Worm (Caenorhabditis elegans) whole organism, late embryonic: ENCODE measurements around the gene Y57G11C.1144.

Source experiments
- C38D4.7 ChIP-seq: fragments of 200-800 bp; sonication (Bioruptor generic); optimal IDR thresholded peaks from 2 replicates; lab custom pipeline; 2018; ENCODE audit warnings: mild to moderate bottlenecking, missing genetic modification characterization, moderate library complexity, missing compliant biosample characterization
- F13H6.1 ChIP-seq: sonication (generic microtip); optimal IDR thresholded peaks from 2 replicates; lab custom pipeline; 2016; ENCODE audit warnings: missing genetic modification characterization, missing compliant biosample characterization
- K02D7.2 ChIP-seq: sonication (generic microtip); optimal IDR thresholded peaks from 2 replicates; lab custom pipeline; 2017; ENCODE audit warnings: mild to moderate bottlenecking, missing genetic modification characterization, missing compliant biosample characterization
- K09A11.1 ChIP-seq: sonication (generic microtip); optimal IDR thresholded peaks from 2 replicates; lab custom pipeline; 2017; ENCODE audit warnings: antibody characterized with exemption, mild to moderate bottlenecking, missing genetic modification characterization, missing compliant biosample characterization; ENCODE audit not compliant: insufficient read depth
- T23F11.4 ChIP-seq: fragments of 200-800 bp; sonication (Bioruptor generic); optimal IDR thresholded peaks from 2 replicates; lab custom pipeline; 2018; ENCODE audit warnings: mild to moderate bottlenecking, missing genetic modification characterization, missing compliant biosample characterization
- Y22D7AL.16 ChIP-seq: sonication (generic microtip); optimal IDR thresholded peaks from 2 replicates; lab custom pipeline; 2016; ENCODE audit warnings: missing genetic modification characterization, missing compliant biosample characterization
- ahr-1 ChIP-seq: sonication (generic microtip); optimal IDR thresholded peaks from 2 replicates; lab custom pipeline; 2016; ENCODE audit warnings: missing genetic modification characterization, missing compliant biosample characterization
- ama-1 ChIP-seq: fragments of 150-350 bp; optimal IDR thresholded peaks from 2 replicates; lab custom pipeline; 2014
- ceh-14 ChIP-seq: sonication (generic microtip); optimal IDR thresholded peaks from 2 replicates; lab custom pipeline; 2016; ENCODE audit warnings: missing genotype, missing genetic modification characterization, missing compliant biosample characterization
- ceh-18 ChIP-seq: sonication (generic microtip); optimal IDR thresholded peaks from 2 replicates; lab custom pipeline; 2016; ENCODE audit warnings: missing genetic modification characterization, missing compliant biosample characterization
- ceh-19 ChIP-seq: fragments of 200-800 bp; sonication (Bioruptor generic); optimal IDR thresholded peaks from 2 replicates; lab custom pipeline; 2018; ENCODE audit warnings: mild to moderate bottlenecking, missing genetic modification characterization, missing compliant biosample characterization
- ceh-24 ChIP-seq: sonication (generic microtip); optimal IDR thresholded peaks from 2 replicates; lab custom pipeline; 2016; ENCODE audit warnings: mild to moderate bottlenecking, missing genetic modification characterization, missing compliant biosample characterization
- ceh-30 ChIP-seq: fragments of 150-350 bp; optimal IDR thresholded peaks from 2 replicates; lab custom pipeline; 2014; ENCODE audit warnings: missing biosample characterization, missing genetic modification characterization
- ceh-31 ChIP-seq: sonication (generic microtip); optimal IDR thresholded peaks from 2 replicates; lab custom pipeline; 2016; ENCODE audit warnings: missing genetic modification characterization, missing compliant biosample characterization
- ceh-45 ChIP-seq: fragments of 200-800 bp; sonication (Bioruptor generic); IDR thresholded peaks from 2 replicates; pipeline ENCODE4 v1.3.6; 2022; ENCODE audit warnings: missing genetic modification reagents, missing genetic modification characterization, missing compliant biosample characterization
- ceh-9 ChIP-seq: sonication (generic microtip); optimal IDR thresholded peaks from 2 replicates; lab custom pipeline; 2016; ENCODE audit warnings: mild to moderate bottlenecking, missing genetic modification characterization, inconsistent platforms, missing compliant biosample characterization
- che-1 ChIP-seq: sonication (generic microtip); optimal IDR thresholded peaks from 2 replicates; lab custom pipeline; 2016; ENCODE audit warnings: mild to moderate bottlenecking, missing genetic modification characterization, missing compliant biosample characterization
- elt-2 ChIP-seq: sonication (generic microtip); optimal IDR thresholded peaks from 2 replicates; lab custom pipeline; 2016; ENCODE audit warnings: missing genetic modification reagents, missing genetic modification characterization, missing compliant biosample characterization
- ets-4 ChIP-seq: sonication (generic microtip); optimal IDR thresholded peaks from 2 replicates; lab custom pipeline; 2016; ENCODE audit warnings: missing genetic modification characterization, missing compliant biosample characterization
- eyg-1 ChIP-seq: sonication (generic microtip); optimal IDR thresholded peaks from 2 replicates; lab custom pipeline; 2016; ENCODE audit warnings: missing genotype, missing genetic modification characterization, missing compliant biosample characterization
- fkh-10 ChIP-seq: fragments of 150-350 bp; optimal IDR thresholded peaks from 2 replicates; lab custom pipeline; 2014; ENCODE audit warnings: missing biosample characterization, missing genetic modification reagents, missing genetic modification characterization
- gmeb-2 ChIP-seq: sonication (generic microtip); optimal IDR thresholded peaks from 2 replicates; lab custom pipeline; 2016; ENCODE audit warnings: missing genetic modification characterization, inconsistent platforms, missing compliant biosample characterization
- hlh-15 ChIP-seq: sonication (generic microtip); optimal IDR thresholded peaks from 2 replicates; lab custom pipeline; 2016; ENCODE audit warnings: missing genetic modification characterization, missing compliant biosample characterization
- hlh-30 ChIP-seq: sonication (generic microtip); optimal IDR thresholded peaks from 2 replicates; lab custom pipeline; 2017; ENCODE audit warnings: antibody characterized with exemption, missing genetic modification characterization, missing compliant biosample characterization; ENCODE audit not compliant: insufficient read depth
- lin-11 ChIP-seq: fragments of 200-800 bp; sonication (Bioruptor generic); optimal IDR thresholded peaks from 2 replicates; lab custom pipeline; 2018; ENCODE audit warnings: mild to moderate bottlenecking, missing genetic modification characterization, missing compliant biosample characterization
- madf-2 ChIP-seq: sonication (generic microtip); optimal IDR thresholded peaks from 2 replicates; lab custom pipeline; 2017; ENCODE audit warnings: missing genetic modification characterization, missing compliant biosample characterization
- nfya-1 ChIP-seq: sonication (generic microtip); optimal IDR thresholded peaks from 2 replicates; lab custom pipeline; 2017; ENCODE audit warnings: missing genetic modification characterization, mild to moderate bottlenecking, missing compliant biosample characterization, antibody characterized with exemption, moderate library complexity
- nhr-232 ChIP-seq: sonication (generic microtip); optimal IDR thresholded peaks from 2 replicates; lab custom pipeline; 2016; ENCODE audit warnings: missing genetic modification characterization, missing compliant biosample characterization
- npax-4 ChIP-seq: sonication (generic microtip); optimal IDR thresholded peaks from 2 replicates; lab custom pipeline; 2016; ENCODE audit warnings: missing genetic modification characterization, missing compliant biosample characterization
- odd-2 ChIP-seq: sonication (generic microtip); optimal IDR thresholded peaks from 2 replicates; lab custom pipeline; 2017; ENCODE audit warnings: antibody characterized with exemption, mild to moderate bottlenecking, missing genetic modification characterization, missing compliant biosample characterization
- pag-3 ChIP-seq: sonication (generic microtip); optimal IDR thresholded peaks from 2 replicates; lab custom pipeline; 2016; ENCODE audit warnings: missing compliant biosample characterization, missing genetic modification characterization, borderline replicate concordance
- pat-9 ChIP-seq: fragments of 200-800 bp; sonication (Bioruptor generic); optimal IDR thresholded peaks from 2 replicates; lab custom pipeline; 2018; ENCODE audit warnings: mild to moderate bottlenecking, missing genetic modification characterization, moderate library complexity, missing compliant biosample characterization
- pax-1 ChIP-seq: fragments of 150-350 bp; optimal IDR thresholded peaks from 2 replicates; lab custom pipeline; 2014; ENCODE audit warnings: missing biosample characterization, missing genetic modification characterization
- pha-2 ChIP-seq: sonication (generic microtip); optimal IDR thresholded peaks from 2 replicates; lab custom pipeline; 2017; ENCODE audit warnings: mild to moderate bottlenecking, missing genetic modification characterization, missing compliant biosample characterization
- pha-4 ChIP-seq: fragments of 150-350 bp; optimal IDR thresholded peaks from 2 replicates; lab custom pipeline; 2018; ENCODE audit warnings: missing biosample characterization, missing genetic modification reagents, missing genetic modification characterization
- ref-2 ChIP-seq: sonication (generic microtip); optimal IDR thresholded peaks from 2 replicates; lab custom pipeline; 2016; ENCODE audit warnings: missing genetic modification characterization, missing compliant biosample characterization
- rnt-1 ChIP-seq: sonication (generic microtip); optimal IDR thresholded peaks from 2 replicates; lab custom pipeline; 2016; ENCODE audit warnings: missing genetic modification characterization, missing compliant biosample characterization
- sox-2 ChIP-seq: fragments of 200-800 bp; sonication (Bioruptor generic); IDR thresholded peaks from 2 replicates; pipeline ENCODE4 v1.3.6; 2022; ENCODE audit warnings: missing genetic modification reagents, missing genetic modification characterization, missing compliant biosample characterization
- tbx-2 ChIP-seq: sonication (generic microtip); optimal IDR thresholded peaks from 2 replicates; lab custom pipeline; 2016; ENCODE audit warnings: missing genetic modification characterization, missing compliant biosample characterization
- ttx-3 ChIP-seq: sonication (generic microtip); optimal IDR thresholded peaks from 2 replicates; lab custom pipeline; 2016; ENCODE audit warnings: missing genetic modification reagents, missing genetic modification characterization, missing compliant biosample characterization
- unc-42 ChIP-seq: sonication (generic microtip); optimal IDR thresholded peaks from 2 replicates; lab custom pipeline; 2016; ENCODE audit warnings: missing genotype, missing genetic modification characterization, missing compliant biosample characterization
- unc-55 ChIP-seq: sonication (generic microtip); optimal IDR thresholded peaks from 2 replicates; lab custom pipeline; 2017; ENCODE audit warnings: missing biosample characterization, missing genetic modification reagents, missing genetic modification characterization
- unc-86 ChIP-seq: sonication (generic microtip); optimal IDR thresholded peaks from 2 replicates; lab custom pipeline; 2016; ENCODE audit warnings: missing genetic modification characterization, missing compliant biosample characterization
- zip-5 ChIP-seq: sonication (generic microtip); optimal IDR thresholded peaks from 2 replicates; lab custom pipeline; 2016; ENCODE audit warnings: missing genetic modification characterization, missing compliant biosample characterization

The Y57G11C.1144 gene

ce11 chrIV:14954842-14955241 is 17.7 kb downstream of the Y57G11C.1144 start:
- no peak for TF ChIP-seq hlh-15
- no peak for TF ChIP-seq nfya-1 (tag; lab: Kevin White, UChicago)
- no peak for TF ChIP-seq ceh-31 (tag; lab: Kevin White, UChicago)
- TF ChIP-seq npax-4, result no peak
- TF ChIP-seq pha-4 (tag; lab: Kevin White, UChicago), result no peak
- no peak for TF ChIP-seq ceh-30 (tag; lab: Kevin White, UChicago)
- no peak for TF ChIP-seq lin-11 (tag; lab: Kevin White, UChicago)
- no peak for TF ChIP-seq unc-42
- no peak for TF ChIP-seq pag-3 (tag; lab: Kevin White, UChicago)
- no peak for TF ChIP-seq ttx-3
- no peak for TF ChIP-seq hlh-30 (tag; lab: Kevin White, UChicago)
- no peak for TF ChIP-seq pat-9 (tag; lab: Kevin White, UChicago)
- TF ChIP-seq ceh-19 (GFP tag; lab: Kevin White, UChicago), result no peak

DNA sequence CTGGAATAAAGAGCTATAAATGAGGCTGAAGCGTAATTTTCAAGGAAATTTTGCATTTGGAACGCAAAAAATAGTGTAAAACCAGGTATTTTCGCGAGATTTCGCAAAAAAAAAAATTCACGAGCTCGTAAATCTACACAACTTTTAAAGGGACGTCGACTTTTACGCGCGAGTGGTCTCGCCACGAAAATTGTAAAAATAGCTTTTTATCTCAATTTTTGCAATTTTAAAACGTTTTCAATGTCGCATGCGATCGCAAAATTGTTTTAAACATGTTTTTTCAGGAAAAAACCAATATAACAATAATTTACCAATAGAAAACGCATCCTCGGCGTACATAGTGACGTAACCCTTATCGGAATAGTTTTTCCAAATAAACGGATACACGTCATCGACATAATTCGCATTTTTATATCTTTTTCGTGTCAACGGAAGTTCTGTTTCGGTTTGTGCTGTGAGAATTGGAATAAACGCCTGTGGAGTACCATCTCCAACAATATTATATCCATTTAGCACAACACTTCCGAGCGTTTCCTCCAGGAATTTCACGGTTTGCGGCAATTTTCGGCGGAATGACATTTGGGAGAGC is 19.7 kb downstream of the Y57G11C.1144 start:
- no peak for TF ChIP-seq hlh-30 (tag; lab: Kevin White, UChicago)
- no peak for TF ChIP-seq eyg-1 (tag; lab: Kevin White, UChicago)
- no peak for TF ChIP-seq ceh-9 (tag; lab: Kevin White, UChicago)
- no peak for TF ChIP-seq ceh-45 (GFP tag; lab: Robert Waterston, UW)
- TF ChIP-seq gmeb-2, result no peak
- TF ChIP-seq ama-1 (lab: Kevin White, UChicago), result peak; percentile 44
- no peak for TF ChIP-seq ceh-24 (tag; lab: Kevin White, UChicago)
- peak; percentile 14 for TF ChIP-seq elt-2 (tag; lab: Kevin White, UChicago)
- TF ChIP-seq unc-55, result no peak
- TF ChIP-seq K09A11.1 (tag; lab: Kevin White, UChicago), result no peak
- no peak for TF ChIP-seq ets-4 (tag; lab: Kevin White, UChicago)
- no peak for TF ChIP-seq nfya-1 (tag; lab: Kevin White, UChicago)

- TF ChIP-seq T23F11.4 (GFP tag; lab: Kevin White, UChicago) (no peak), fkh-10 (GFP tag; lab: Kevin White, UChicago) (no peak), F13H6.1 (no peak), eyg-1 (tag; lab: Kevin White, UChicago) (no peak), ceh-45 (GFP tag; lab: Robert Waterston, UW) (no peak), hlh-30 (tag; lab: Kevin White, UChicago) (no peak), ref-2 (tag; lab: Kevin White, UChicago) (no peak), che-1 (no peak), C38D4.7 (no peak), gmeb-2 (no peak), ceh-31 (tag; lab: Kevin White, UChicago) (no peak), pax-1 (no peak), ceh-24 (tag; lab: Kevin White, UChicago) (no peak), elt-2 (tag; lab: Kevin White, UChicago) (no peak), ceh-18 (tag; lab: Kevin White, UChicago) (no peak), unc-86 (tag; lab: Kevin White, UChicago) (no peak)
- TF ChIP-seq, all 69 proteins: peak for 0
Observed at ce11 chrIV:14958551-14958950, 21.4 kb downstream of the Y57G11C.1144 start, which contains the start of gene Y41E3.1. Gene Y41E3.1, minus strand, starts transcription at chrIV:14958874.

ce11 chrIV:14959375-14959774 is 22.3 kb downstream of the Y57G11C.1144 start:
- TF ChIP-seq fkh-10 (GFP tag; lab: Kevin White, UChicago) (no peak), pax-1 (peak; percentile 68), ahr-1 (no peak), zip-5 (tag; lab: Kevin White, UChicago) (no peak), rnt-1 (tag; lab: Kevin White, UChicago) (peak; percentile 27), Y22D7AL.16 (tag; lab: Kevin White, UChicago) (no peak), madf-2 (tag; lab: Kevin White, UChicago) (no peak), ceh-31 (tag; lab: Kevin White, UChicago) (peak; percentile 9), elt-2 (tag; lab: Kevin White, UChicago) (peak; percentile 98), hlh-15 (no peak), pha-4 (tag; lab: Kevin White, UChicago) (no peak), ceh-14 (tag; lab: Kevin White, UChicago) (no peak), pha-2 (tag; lab: Kevin White, UChicago) (no peak), unc-42 (peak; percentile 22), hlh-30 (tag; lab: Kevin White, UChicago) (no peak), ref-2 (tag; lab: Kevin White, UChicago) (no peak), unc-55 (peak; percentile 51), odd-2 (tag; lab: Kevin White, UChicago) (no peak), sox-2 (GFP tag; lab: Robert Waterston, UW) (no peak), K09A11.1 (tag; lab: Kevin White, UChicago) (peak; percentile 12), C38D4.7 (no peak), nhr-232 (tag; lab: Kevin White, UChicago) (no peak), tbx-2 (tag; lab: Kevin White, UChicago) (peak; percentile 32), nfya-1 (tag; lab: Kevin White, UChicago) (peak; percentile 63), gmeb-2 (no peak), K02D7.2 (tag; lab: Kevin White, UChicago) (no peak)
